Fruit fly (Drosophila melanogaster) whole organism, embryonic: ENCODE measurements around the gene mRpL35.

Experiments used
- Antp ChIP-seq: fragments of 200-800 bp; sonication (Bioruptor generic); optimal IDR thresholded peaks from 3 replicates; lab custom pipeline; 2016; ENCODE audit warnings: missing biosample characterization, missing genetic modification characterization
- Atf6 ChIP-seq: fragments of 200-800 bp; sonication (Bioruptor generic); IDR thresholded peaks from 2 replicates; pipeline ENCODE4 v1.3.6; 2022; ENCODE audit warnings: missing biosample characterization, missing genetic modification characterization
- Awh ChIP-seq: fragments of 200-800 bp; sonication (Bioruptor generic); IDR thresholded peaks from 2 replicates; pipeline ENCODE4, ENCODE4 v1.3.6; 2022; ENCODE audit warnings: missing biosample characterization, missing genetic modification characterization
- Blimp-1 ChIP-seq: fragments of 200-800 bp; sonication (Bioruptor generic); optimal IDR thresholded peaks from 3 replicates; lab custom pipeline; 2018; ENCODE audit warnings: missing biosample characterization, missing genetic modification characterization, mild to moderate bottlenecking, moderate library complexity, missing genetic modification reagents
- C15 ChIP-seq: fragments of 200-800 bp; sonication (Bioruptor generic); IDR thresholded peaks from 3 replicates; pipeline ENCODE4 v1.3.6; 2022; ENCODE audit warnings: missing biosample characterization, missing genetic modification characterization
- CG11085 ChIP-seq: fragments of 200-800 bp; sonication (Bioruptor generic); IDR thresholded peaks from 2 replicates; pipeline ENCODE4 v1.3.6; 2022; ENCODE audit warnings: missing biosample characterization, missing genetic modification characterization
- CG1233 ChIP-seq: fragments of 200-800 bp; sonication (Bioruptor generic); optimal IDR thresholded peaks from 4 replicates; lab custom pipeline; 2018; ENCODE audit warnings: missing biosample characterization, mild to moderate bottlenecking, missing genetic modification characterization
- CG13424 ChIP-seq: fragments of 200-800 bp; sonication (Bioruptor generic); optimal IDR thresholded peaks from 2 replicates; lab custom pipeline; 2019; ENCODE audit warnings: missing biosample characterization, mild to moderate bottlenecking, missing genetic modification characterization, moderate library complexity
- CG13775 ChIP-seq: fragments of 200-800 bp; sonication (Bioruptor generic); optimal IDR thresholded peaks from 3 replicates; lab custom pipeline; 2017; ENCODE audit warnings: missing biosample characterization, mild to moderate bottlenecking, missing genetic modification characterization
- CG13894 ChIP-seq: fragments of 200-800 bp; sonication (Bioruptor generic); optimal IDR thresholded peaks from 3 replicates; lab custom pipeline; 2018; ENCODE audit warnings: missing biosample characterization, mild to moderate bottlenecking, missing genetic modification characterization, moderate library complexity
- CG14667 ChIP-seq: fragments of 200-800 bp; sonication (Bioruptor generic); IDR thresholded peaks from 2 replicates; pipeline ENCODE4 v1.3.6; 2022; ENCODE audit warnings: missing biosample characterization, missing genetic modification characterization
- CG16813 ChIP-seq: fragments of 200-800 bp; sonication (Bioruptor generic); IDR thresholded peaks from 3 replicates; pipeline ENCODE4 v1.3.6; 2022; ENCODE audit warnings: missing biosample characterization, missing genetic modification characterization; ENCODE audit not compliant: partially characterized antibody
- CG17829 ChIP-seq: fragments of 200-800 bp; optimal IDR thresholded peaks from 2 replicates; lab custom pipeline; 2019; ENCODE audit warnings: missing biosample characterization, mild to moderate bottlenecking, missing genetic modification characterization, moderate library complexity
- CG18764 ChIP-seq: fragments of 200-800 bp; sonication (Bioruptor generic); optimal IDR thresholded peaks from 3 replicates; lab custom pipeline; 2016; ENCODE audit warnings: missing biosample characterization, missing genetic modification characterization
- CG2712 ChIP-seq: fragments of 200-800 bp; optimal IDR thresholded peaks from 3 replicates; lab custom pipeline; 2019; ENCODE audit warnings: missing biosample characterization, mild to moderate bottlenecking, missing genetic modification characterization, moderate library complexity
- CG32772 ChIP-seq: fragments of 200-800 bp; sonication (Bioruptor generic); IDR thresholded peaks from 2 replicates; pipeline ENCODE4 v1.3.6; 2022; ENCODE audit warnings: missing biosample characterization, missing genetic modification characterization
- CG4424 ChIP-seq: fragments of 200-800 bp; sonication (Bioruptor generic); optimal IDR thresholded peaks from 3 replicates; lab custom pipeline; 2016; ENCODE audit warnings: missing biosample characterization, missing genetic modification characterization
- CG6813 ChIP-seq: fragments of 200-800 bp; sonication (Bioruptor generic); optimal IDR thresholded peaks from 2 replicates; lab custom pipeline; 2017; ENCODE audit warnings: missing biosample characterization, missing genetic modification characterization, mild to moderate bottlenecking, moderate library complexity, missing genetic modification reagents
- Dll ChIP-seq: fragments of 200-800 bp; sonication (Bioruptor generic); IDR thresholded peaks from 4 replicates; pipeline ENCODE4 v1.3.6; 2022; ENCODE audit warnings: missing biosample characterization, missing genetic modification characterization; ENCODE audit not compliant: partially characterized antibody
- E2f2 ChIP-seq: fragments of 200-800 bp; sonication (Bioruptor generic); IDR thresholded peaks from 2 replicates; pipeline ENCODE4 v1.3.6; 2022; ENCODE audit warnings: missing biosample characterization, missing genetic modification characterization
- Ets97D ChIP-seq: fragments of 200-800 bp; sonication (Bioruptor generic); optimal IDR thresholded peaks from 3 replicates; lab custom pipeline; 2016; ENCODE audit warnings: missing biosample characterization, missing genetic modification characterization
- Gsc ChIP-seq: fragments of 200-800 bp; sonication (Bioruptor generic); IDR thresholded peaks from 2 replicates; pipeline ENCODE4 v1.3.6; 2022; ENCODE audit warnings: missing biosample characterization, missing genetic modification characterization
- H15 ChIP-seq: fragments of 200-800 bp; sonication (Bioruptor generic); IDR thresholded peaks from 3 replicates; pipeline ENCODE4 v1.3.6; 2022; ENCODE audit warnings: missing biosample characterization, missing genetic modification characterization
- HLH3B ChIP-seq: fragments of 200-800 bp; sonication (Bioruptor generic); IDR thresholded peaks from 2 replicates; pipeline ENCODE4 v1.3.6; 2022; ENCODE audit warnings: missing biosample characterization, missing genetic modification characterization
- HLH4C ChIP-seq: fragments of 200-800 bp; sonication (Bioruptor generic); IDR thresholded peaks from 3 replicates; pipeline ENCODE4 v1.3.6; 2022; ENCODE audit warnings: missing biosample characterization, missing genetic modification characterization; ENCODE audit not compliant: partially characterized antibody
- HmgZ ChIP-seq: fragments of 200-800 bp; sonication (Bioruptor generic); optimal IDR thresholded peaks from 2 replicates; lab custom pipeline; 2018; ENCODE audit warnings: missing biosample characterization, mild to moderate bottlenecking, missing genetic modification characterization
- MBD-R2 ChIP-seq: fragments of 200-800 bp; sonication (Bioruptor generic); IDR thresholded peaks from 2 replicates; pipeline ENCODE4 v1.3.6; 2022; ENCODE audit warnings: missing biosample characterization, missing genetic modification characterization
- MTF-1 ChIP-seq: fragments of 200-800 bp; sonication (Bioruptor generic); optimal IDR thresholded peaks from 2 replicates; lab custom pipeline; 2018; ENCODE audit warnings: missing biosample characterization, mild to moderate bottlenecking, missing genetic modification characterization, borderline replicate concordance
- Med ChIP-seq: fragments of 200-800 bp; sonication (Bioruptor generic); peaks from one replicate; lab custom pipeline; 2016; ENCODE audit warnings: missing biosample characterization, missing genetic modification characterization, mild to moderate bottlenecking, inconsistent platforms, moderate library complexity
- Myb ChIP-seq: fragments of 200-800 bp; sonication (Bioruptor generic); optimal IDR thresholded peaks from 2 replicates; lab custom pipeline; 2016; ENCODE audit warnings: missing biosample characterization, missing genetic modification characterization
- Ptx1 ChIP-seq: fragments of 200-800 bp; sonication (Bioruptor generic); IDR thresholded peaks from 2 replicates; pipeline ENCODE4 v1.3.6; 2022; ENCODE audit warnings: missing biosample characterization, missing genetic modification characterization
- Scr ChIP-seq: fragments of 200-800 bp; sonication (Bioruptor generic); IDR thresholded peaks from 2 replicates; pipeline ENCODE4 v1.3.6; 2022; ENCODE audit warnings: missing biosample characterization, missing genetic modification characterization; ENCODE audit not compliant: partially characterized antibody
- Spps ChIP-seq: fragments of 200-800 bp; sonication (Bioruptor generic); optimal IDR thresholded peaks from 2 replicates; lab custom pipeline; 2018; ENCODE audit warnings: missing biosample characterization, mild to moderate bottlenecking, missing genetic modification characterization
- bsh ChIP-seq, 2 experiments: fragments of 200-800 bp; sonication (Bioruptor generic); optimal IDR thresholded peaks; 2 replicates each; lab custom pipeline; 2017 to 2018; ENCODE audit warnings: mild to moderate bottlenecking in 2 of 2, missing biosample characterization in 2 of 2, missing genetic modification characterization in 2 of 2, moderate library complexity in 1 of 2
- da ChIP-seq: fragments of 200-800 bp; sonication (Bioruptor generic); optimal IDR thresholded peaks from 2 replicates; lab custom pipeline; 2016; ENCODE audit warnings: missing biosample characterization, missing genetic modification characterization
- dmrt99B ChIP-seq: fragments of 200-800 bp; sonication (Bioruptor generic); optimal IDR thresholded peaks from 2 replicates; lab custom pipeline; 2018; ENCODE audit warnings: missing biosample characterization, mild to moderate bottlenecking, missing genetic modification characterization, moderate library complexity
- grau ChIP-seq: fragments of 200-800 bp; optimal IDR thresholded peaks from 3 replicates; lab custom pipeline; 2019; ENCODE audit warnings: missing biosample characterization, mild to moderate bottlenecking, missing genetic modification characterization, moderate library complexity
- ham ChIP-seq: fragments of 200-800 bp; sonication (Bioruptor generic); IDR thresholded peaks from 2 replicates; pipeline ENCODE4 v1.3.6; 2022; ENCODE audit warnings: missing biosample characterization, missing genetic modification characterization
- onecut ChIP-seq: fragments of 200-800 bp; sonication (Bioruptor generic); IDR thresholded peaks from 2 replicates; pipeline ENCODE4 v1.3.6; 2022; ENCODE audit warnings: missing biosample characterization, missing genetic modification characterization
- pb ChIP-seq: fragments of 200-800 bp; sonication (Bioruptor generic); optimal IDR thresholded peaks from 3 replicates; lab custom pipeline; 2016; ENCODE audit warnings: missing biosample characterization, missing genetic modification characterization
- sens ChIP-seq: fragments of 200-800 bp; sonication (Bioruptor generic); peaks from one replicate; lab custom pipeline; 2016; ENCODE audit warnings: missing biosample characterization, missing genetic modification characterization
- sens-2 ChIP-seq: fragments of 200-800 bp; sonication (Bioruptor generic); IDR thresholded peaks from 2 replicates; pipeline ENCODE4 v1.3.6; 2022; ENCODE audit warnings: missing biosample characterization, missing genetic modification characterization
- sima ChIP-seq: fragments of 200-800 bp; sonication (Bioruptor generic); optimal IDR thresholded peaks from 2 replicates; lab custom pipeline; 2016; ENCODE audit warnings: missing biosample characterization, missing genetic modification characterization
- slbo ChIP-seq: fragments of 200-800 bp; sonication (Bioruptor generic); IDR thresholded peaks from 2 replicates; pipeline ENCODE4 v1.3.6; 2022; ENCODE audit warnings: missing biosample characterization, missing genetic modification characterization
- ssp ChIP-seq: fragments of 200-800 bp; sonication (Bioruptor generic); IDR thresholded peaks from 2 replicates; pipeline ENCODE4 v1.3.6; 2022; ENCODE audit warnings: missing biosample characterization, missing genetic modification characterization
- toy ChIP-seq: fragments of 200-800 bp; sonication (Bioruptor generic); IDR thresholded peaks from 2 replicates; pipeline ENCODE4 v1.3.6; 2022; ENCODE audit warnings: missing biosample characterization, missing genetic modification characterization
- ttk ChIP-seq: fragments of 200-800 bp; sonication (Bioruptor generic); IDR thresholded peaks from 2 replicates; pipeline ENCODE4 v2.1.2; 2022; ENCODE audit warnings: missing biosample characterization, missing genetic modification characterization
- zen ChIP-seq: fragments of 200-800 bp; sonication (Bioruptor generic); optimal IDR thresholded peaks from 3 replicates; lab custom pipeline; 2018; ENCODE audit warnings: missing biosample characterization, mild to moderate bottlenecking, missing genetic modification characterization, moderate library complexity

mRpL35 gene

DNA sequence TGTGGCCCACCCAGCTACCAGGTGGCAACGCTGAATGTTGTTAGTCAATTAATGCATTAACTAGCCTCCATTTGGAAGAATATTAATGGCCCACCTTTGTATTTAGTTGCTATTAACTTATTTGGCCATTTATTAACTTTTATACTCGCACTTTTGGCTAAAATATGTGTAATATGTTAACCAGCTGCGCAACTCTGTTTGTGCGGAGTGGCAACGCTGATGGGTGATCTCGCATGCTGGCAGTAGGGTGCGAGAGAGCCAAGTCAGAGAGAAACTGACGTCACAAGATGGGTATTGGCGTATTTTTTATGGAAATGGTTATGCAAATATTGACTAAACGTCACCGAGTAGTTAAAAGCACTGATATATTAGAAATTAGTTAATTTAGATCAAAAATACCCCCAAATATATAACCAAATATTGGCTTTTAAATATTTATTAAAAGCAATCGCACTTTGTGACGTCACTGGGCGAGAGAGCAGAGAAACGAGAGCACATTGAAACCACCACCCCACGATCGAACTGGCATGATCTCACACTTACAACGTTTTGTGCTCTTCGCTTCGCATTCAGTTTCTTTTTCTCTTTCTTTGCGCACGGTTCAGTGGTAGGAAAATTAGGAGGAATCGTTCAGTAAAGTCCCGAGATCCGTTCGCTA lies 18.4 kb downstream of the mRpL35 start, which contains the start of gene how (continued):
- TF ChIP-seq CG17829 (peak; percentile 34), CG11085 (GFP tag; lab: Robert Waterston, UW) (no peak), CG32772 (GFP tag; lab: Robert Waterston, UW) (no peak), sens-2 (no peak), Antp (peak; percentile 23), Myb (GFP tag; lab: Kevin White, UChicago) (peak; percentile 74), Awh (GFP tag; lab: Robert Waterston, UW) (no peak), Gsc (no peak), Ets97D (GFP tag; lab: Kevin White, UChicago) (peak; percentile 52), Med (GFP tag; lab: Kevin White, UChicago) (peak; percentile 84), CG14667 (GFP tag; lab: Robert Waterston, UW) (no peak), HmgZ (tag; lab: Kevin White, UChicago) (peak; percentile 78), Dll (peak; percentile 57; the same call in 3 of the 4 replicates), grau (peak; percentile 6), ttk (GFP tag; lab: Robert Waterston, UW) (no peak), CG16813 (peak; percentile 32; the same call in 1 of the 3 replicates), pb (GFP tag; lab: Kevin White, UChicago) (peak; percentile 66), slbo (peak; percentile 38; the same call in 1 of the 2 replicates), da (GFP tag; lab: Kevin White, UChicago) (peak; percentile 63), bsh (GFP tag; optimal IDR thresholded peaks at IDR 0.05; lab: Kevin White, UChicago) (peak in 1 of 2 experiments; percentile 6), sens (peak; percentile 83), toy (GFP tag; lab: Robert Waterston, UW) (no peak), CG13894 (tag; lab: Kevin White, UChicago) (peak; percentile 33), CG18764 (GFP tag; lab: Kevin White, UChicago) (no peak), CG2712 (tag; lab: Kevin White, UChicago) (no peak), ssp (no peak), Blimp-1 (GFP tag; lab: Kevin White, UChicago) (peak; percentile 17), dmrt99B (tag; lab: Kevin White, UChicago) (no peak), Atf6 (GFP tag; lab: Robert Waterston, UW) (no peak), CG6813 (GFP tag; lab: Kevin White, UChicago) (no peak), HLH4C (GFP tag; lab: Robert Waterston, UW) (peak; percentile 19; the same call in 1 of the 3 replicates), MTF-1 (GFP tag; lab: Kevin White, UChicago) (peak; percentile 91), CG4424 (GFP tag; lab: Kevin White, UChicago) (peak; percentile 28), E2f2 (GFP tag; lab: Robert Waterston, UW) (peak; percentile 95), Spps (tag; lab: Kevin White, UChicago) (peak; percentile 1), onecut (no peak), CG13424 (peak; percentile 8), ham (GFP tag; lab: Robert Waterston, UW) (no peak), CG1233 (GFP tag; lab: Kevin White, UChicago) (no peak), Scr (peak; percentile 43; the same call in 1 of the 2 replicates), C15 (GFP tag; lab: Robert Waterston, UW) (no peak), HLH3B (no peak), zen (tag; lab: Kevin White, UChicago) (peak; percentile 1), H15 (GFP tag; lab: Robert Waterston, UW) (0 out of 3 replicates have a peak, but pooled peaks have one; percentile 26), sima (GFP tag; lab: Kevin White, UChicago) (no peak), MBD-R2 (peak; percentile 57), Ptx1 (peak; percentile 53), CG13775 (peak; percentile 11)
- TF ChIP-seq, all 482 proteins: peak for 148
